Worm (Caenorhabditis elegans): ENCODE measurements around the gene F25H8.2.

ce11 chrIV:9963945-9964344, 31.9 kb downstream of the F25H8.2 start, which contains the start of gene T13H10.2:
- TF ChIP-seq nhr-11 (tag; optimal IDR thresholded peaks at IDR 0.05) (no peak), mep-1 (tag; optimal IDR thresholded peaks at IDR 0.05) (no peak), hif-1 (tag; optimal IDR thresholded peaks at IDR 0.05) (no peak)

Data from whole organism, L4 larva.